Worm (Caenorhabditis elegans) whole organism, young adult: ENCODE data around the gene Y4C6A.3.
"Not testable (repeated sequence)": the region's sequence is repeated elsewhere in the genome, so short reads cannot be mapped to it uniquely, and the experiment has no call there.

ENCODE experiments used
- C17E4.6 ChIP-seq: fragments of 200-800 bp; sonication (Bioruptor generic); IDR thresholded peaks from 2 replicates; pipeline ENCODE4 v1.3.6; 2022; ENCODE audit warnings: missing genetic modification reagents, missing genetic modification characterization, missing compliant biosample characterization
- D2030.7 ChIP-seq: fragments of 200-800 bp; sonication (Bioruptor generic); IDR thresholded peaks from 2 replicates; pipeline ENCODE4 v1.3.6; 2022; ENCODE audit warnings: missing genetic modification reagents, missing genetic modification characterization, missing compliant biosample characterization
- F33H1.4 ChIP-seq: fragments of 200-800 bp; sonication (Bioruptor generic); IDR thresholded peaks from 2 replicates; pipeline ENCODE4 v1.3.6; 2022; ENCODE audit warnings: missing genetic modification reagents, missing genetic modification characterization, missing compliant biosample characterization
- F49E8.2 ChIP-seq: sonication (generic microtip); optimal IDR thresholded peaks from 3 replicates; lab custom pipeline; 2017; ENCODE audit warnings: missing genetic modification characterization, mild to moderate bottlenecking, missing compliant biosample characterization, antibody characterized with exemption, moderate library complexity; ENCODE audit not compliant: insufficient read depth
- F55B11.4 ChIP-seq: sonication (generic microtip); optimal IDR thresholded peaks from 2 replicates; lab custom pipeline; 2016; ENCODE audit warnings: missing compliant biosample characterization, missing genetic modification characterization, borderline replicate concordance; ENCODE audit not compliant: insufficient read depth
- F57A8.1 ChIP-seq: fragments of 200-800 bp; sonication (Bioruptor generic); optimal IDR thresholded peaks from 2 replicates; lab custom pipeline; 2018; ENCODE audit warnings: mild to moderate bottlenecking, missing genetic modification characterization, moderate library complexity, missing compliant biosample characterization
- K11D2.4 ChIP-seq: fragments of 200-800 bp; sonication (Bioruptor generic); IDR thresholded peaks from 2 replicates; pipeline ENCODE4 v1.3.6; 2022; ENCODE audit warnings: missing genetic modification reagents, missing genetic modification characterization, missing compliant biosample characterization
- Y53G8AR.9 ChIP-seq: fragments of 200-800 bp; sonication (Bioruptor generic); conservative IDR thresholded peaks from 2 replicates; pipeline ENCODE4 v1.3.6; 2022; ENCODE audit warnings: missing genetic modification reagents, missing genetic modification characterization, missing compliant biosample characterization
- Y95B8A.8 ChIP-seq: fragments of 200-800 bp; sonication (Bioruptor generic); IDR thresholded peaks from 2 replicates; pipeline ENCODE4 v1.3.6; 2022; ENCODE audit warnings: missing genetic modification reagents, missing genetic modification characterization, missing compliant biosample characterization
- akir-1 ChIP-seq: fragments of 200-800 bp; sonication (Bioruptor generic); optimal IDR thresholded peaks from 2 replicates; lab custom pipeline; 2018; ENCODE audit warnings: mild to moderate bottlenecking, missing genetic modification characterization, moderate library complexity, missing compliant biosample characterization
- aptf-3 ChIP-seq: fragments of 200-800 bp; sonication (Bioruptor generic); IDR thresholded peaks from 2 replicates; pipeline ENCODE4 v1.3.6; 2022; ENCODE audit warnings: missing genetic modification characterization, missing compliant biosample characterization
- atf-7 ChIP-seq: sonication (generic microtip); optimal IDR thresholded peaks from 2 replicates; lab custom pipeline; 2017; ENCODE audit warnings: mild to moderate bottlenecking, missing genetic modification characterization, missing compliant biosample characterization
- attf-6 ChIP-seq: fragments of 200-800 bp; sonication (Bioruptor generic); IDR thresholded peaks from 2 replicates; pipeline ENCODE4 v1.3.6; 2022; ENCODE audit warnings: missing genetic modification reagents, missing genetic modification characterization, missing compliant biosample characterization
- bed-1 ChIP-seq: fragments of 200-800 bp; sonication (Bioruptor generic); IDR thresholded peaks from 2 replicates; pipeline ENCODE4 v1.3.6; 2022; ENCODE audit warnings: missing genetic modification reagents, missing genetic modification characterization, missing compliant biosample characterization
- bed-2 ChIP-seq: fragments of 200-800 bp; sonication (Bioruptor generic); IDR thresholded peaks from 2 replicates; pipeline ENCODE4 v1.3.6; 2022; ENCODE audit warnings: missing genetic modification reagents, missing genetic modification characterization, missing compliant biosample characterization
- cebp-2 ChIP-seq: fragments of 200-800 bp; sonication (Bioruptor generic); IDR thresholded peaks from 2 replicates; pipeline ENCODE4 v1.3.6; 2022; ENCODE audit warnings: missing genetic modification characterization, missing compliant biosample characterization
- ceh-91 ChIP-seq: fragments of 200-800 bp; sonication (Bioruptor generic); IDR thresholded peaks from 2 replicates; pipeline ENCODE4 v1.3.6; 2022; ENCODE audit warnings: missing genetic modification reagents, missing genetic modification characterization, missing compliant biosample characterization
- dox-1 ChIP-seq: fragments of 200-800 bp; sonication (Bioruptor generic); IDR thresholded peaks from 2 replicates; pipeline ENCODE4 v1.3.6; 2022; ENCODE audit warnings: missing genetic modification reagents, missing genetic modification characterization, missing compliant biosample characterization
- dpff-1 ChIP-seq: sonication (generic microtip); optimal IDR thresholded peaks from 2 replicates; lab custom pipeline; 2017; ENCODE audit warnings: mild to moderate bottlenecking, missing genetic modification characterization, missing compliant biosample characterization
- efl-1 ChIP-seq: fragments of 150-350 bp; optimal IDR thresholded peaks from 2 replicates; lab custom pipeline; 2014; ENCODE audit warnings: missing biosample characterization, missing genetic modification reagents, missing genetic modification characterization
- egrh-3 ChIP-seq: fragments of 200-800 bp; sonication (Bioruptor generic); IDR thresholded peaks from 2 replicates; pipeline ENCODE4 v1.3.6; 2022; ENCODE audit warnings: missing genetic modification reagents, missing genetic modification characterization, missing compliant biosample characterization
- ekl-4 ChIP-seq: fragments of 200-800 bp; sonication (Bioruptor generic); IDR thresholded peaks from 2 replicates; pipeline ENCODE4 v1.3.6; 2022; ENCODE audit warnings: missing genetic modification reagents, missing genetic modification characterization, missing compliant biosample characterization
- ets-4 ChIP-seq: fragments of 200-800 bp; sonication (Bioruptor generic); optimal IDR thresholded peaks from 2 replicates; lab custom pipeline; 2018; ENCODE audit warnings: mild to moderate bottlenecking, missing genetic modification characterization, missing compliant biosample characterization
- hmg-1.2 ChIP-seq: fragments of 200-800 bp; sonication (Bioruptor generic); IDR thresholded peaks from 2 replicates; pipeline ENCODE4 v1.3.6; 2022; ENCODE audit warnings: missing genetic modification reagents, missing genetic modification characterization, missing compliant biosample characterization
- hsf-1 ChIP-seq: fragments of 200-800 bp; sonication (Bioruptor generic); IDR thresholded peaks from 2 replicates; pipeline ENCODE4 v1.3.6; 2022; ENCODE audit warnings: missing genetic modification reagents, missing genetic modification characterization, missing compliant biosample characterization
- lag-1 ChIP-seq: fragments of 200-800 bp; sonication (Bioruptor generic); IDR thresholded peaks from 2 replicates; pipeline ENCODE4 v1.3.6; 2022; ENCODE audit warnings: missing genetic modification reagents, missing genetic modification characterization, missing compliant biosample characterization
- let-607 ChIP-seq, 2 experiments: fragments of 200-800 bp in 1 of 2; sonication (Bioruptor generic) in 1 of 2; sonication (generic microtip) in 1 of 2; optimal IDR thresholded peaks; 2 replicates each; lab custom pipeline; 2016 to 2018; ENCODE audit warnings: mild to moderate bottlenecking in 2 of 2, missing compliant biosample characterization in 2 of 2, missing genetic modification characterization in 2 of 2, moderate library complexity in 2 of 2, missing genotype in 1 of 2
- lin-54 ChIP-seq: fragments of 200-800 bp; sonication (Bioruptor generic); optimal IDR thresholded peaks from 2 replicates; lab custom pipeline; 2018; ENCODE audit warnings: mild to moderate bottlenecking, missing genetic modification characterization, missing compliant biosample characterization
- lsl-1 ChIP-seq: fragments of 200-800 bp; sonication (Bioruptor generic); optimal IDR thresholded peaks from 2 replicates; lab custom pipeline; 2018; ENCODE audit warnings: mild to moderate bottlenecking, missing genetic modification characterization, moderate library complexity, missing compliant biosample characterization
- madf-3 ChIP-seq: fragments of 200-800 bp; sonication (Bioruptor generic); IDR thresholded peaks from 2 replicates; pipeline ENCODE4 v1.3.6; 2022; ENCODE audit warnings: missing genetic modification reagents, missing genetic modification characterization, missing compliant biosample characterization
- madf-6 ChIP-seq: fragments of 200-800 bp; sonication (Bioruptor generic); IDR thresholded peaks from 2 replicates; pipeline ENCODE4 v1.3.6; 2022; ENCODE audit warnings: missing genetic modification reagents, missing genetic modification characterization, missing compliant biosample characterization
- madf-8 ChIP-seq: fragments of 200-800 bp; sonication (Bioruptor generic); conservative IDR thresholded peaks from 2 replicates; pipeline ENCODE4 v1.3.6; 2022; ENCODE audit warnings: missing genetic modification reagents, missing genetic modification characterization, missing compliant biosample characterization
- mcd-1 ChIP-seq: fragments of 200-800 bp; sonication (Bioruptor generic); IDR thresholded peaks from 2 replicates; pipeline ENCODE4 v1.3.6; 2022; ENCODE audit warnings: missing genetic modification reagents, missing genetic modification characterization, missing compliant biosample characterization
- nhr-120 ChIP-seq: fragments of 200-800 bp; sonication (Bioruptor generic); IDR thresholded peaks from 2 replicates; pipeline ENCODE4 v1.3.6; 2022; ENCODE audit warnings: missing genetic modification characterization, missing compliant biosample characterization
- nhr-179 ChIP-seq: sonication (generic microtip); optimal IDR thresholded peaks from 2 replicates; lab custom pipeline; 2016; ENCODE audit warnings: mild to moderate bottlenecking, missing genetic modification characterization, missing compliant biosample characterization
- nhr-80 ChIP-seq: sonication (generic microtip); optimal IDR thresholded peaks from 2 replicates; lab custom pipeline; 2016; ENCODE audit warnings: missing genetic modification characterization, missing compliant biosample characterization
- nhr-90 ChIP-seq: sonication (generic microtip); optimal IDR thresholded peaks from 2 replicates; lab custom pipeline; 2016; ENCODE audit warnings: missing genotype, mild to moderate bottlenecking, missing genetic modification characterization, missing compliant biosample characterization
- pbrm-1 ChIP-seq: fragments of 200-800 bp; sonication (Bioruptor generic); IDR thresholded peaks from 2 replicates; pipeline ENCODE4 v1.3.6; 2022; ENCODE audit warnings: missing genetic modification reagents, missing genetic modification characterization, missing compliant biosample characterization
- rcor-1 ChIP-seq: fragments of 200-800 bp; sonication (Bioruptor generic); IDR thresholded peaks from 2 replicates; pipeline ENCODE4 v1.3.6; 2022; ENCODE audit warnings: missing genetic modification reagents, missing genetic modification characterization, missing compliant biosample characterization
- sea-2 ChIP-seq: fragments of 200-800 bp; sonication (Bioruptor generic); IDR thresholded peaks from 2 replicates; pipeline ENCODE4 v1.3.6; 2022; ENCODE audit warnings: missing genetic modification characterization, missing compliant biosample characterization
- snpc-4 ChIP-seq, 5 experiments: fragments of 150-350 bp in 1 of 5; sonication (generic microtip) in 4 of 5; optimal IDR thresholded peaks; 2 replicates each; lab custom pipeline; 2014 to 2018; ENCODE audit warnings: missing genetic modification characterization in 5 of 5, missing biosample characterization in 3 of 5, antibody characterized with exemption in 2 of 5, mild to moderate bottlenecking in 2 of 5, missing compliant biosample characterization in 2 of 5, missing genotype in 2 of 5, moderate library complexity in 2 of 5, missing genetic modification reagents in 1 of 5
- tbx-9 ChIP-seq: sonication (generic microtip); optimal IDR thresholded peaks from 2 replicates; lab custom pipeline; 2016; ENCODE audit warnings: borderline replicate concordance, missing genetic modification characterization, inconsistent platforms, missing compliant biosample characterization
- unc-62 ChIP-seq: fragments of 150-350 bp; optimal IDR thresholded peaks from 2 replicates; lab custom pipeline; 2014; ENCODE audit warnings: missing biosample characterization, missing genetic modification reagents, missing genetic modification characterization
- xnd-1 ChIP-seq: sonication (generic microtip); optimal IDR thresholded peaks from 2 replicates; lab custom pipeline; 2016; ENCODE audit warnings: missing genotype, missing genetic modification reagents, missing genetic modification characterization, missing compliant biosample characterization
- ztf-28 ChIP-seq: fragments of 200-800 bp; sonication (Bioruptor generic); IDR thresholded peaks from 2 replicates; pipeline ENCODE4 v1.3.6; 2022; ENCODE audit warnings: missing genetic modification reagents, missing genetic modification characterization, missing compliant biosample characterization

Y4C6A.3 gene

DNA sequence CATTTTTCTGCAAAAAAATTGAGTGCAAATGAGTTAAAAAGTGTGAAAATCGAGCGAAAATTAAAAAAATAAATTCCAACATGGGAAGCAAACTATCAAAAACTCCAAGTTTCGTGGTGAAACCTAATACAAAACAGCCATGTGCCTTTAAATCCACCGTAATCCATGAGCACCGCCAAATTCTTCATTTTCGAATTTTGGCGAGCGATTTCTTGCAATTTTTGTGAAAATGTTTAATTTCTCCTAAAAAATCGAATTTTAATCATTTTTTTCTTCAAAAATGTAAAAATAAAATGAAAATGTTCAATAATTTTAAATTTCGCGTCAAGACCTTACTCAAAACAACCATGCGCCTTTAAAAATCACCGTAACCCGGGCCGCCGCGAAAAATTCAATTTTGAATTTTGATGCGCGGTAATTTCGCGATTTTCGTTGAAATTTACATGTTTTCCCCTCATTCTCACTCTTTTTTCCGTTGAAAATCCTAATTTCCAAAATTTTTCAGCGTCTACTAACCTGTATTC lies 30.4 kb upstream of the Y4C6A.3 start, which contains the start of the genes snpc-3.1 and puf-7:
Gene snpc-3.1, minus strand, starts transcription at position 51 of the 524 bp plus-strand sequence.
Gene puf-7, plus strand, starts transcription at position 506 of the 524 bp plus-strand sequence.
- TF ChIP-seq madf-6 = peak; percentile 98
- peak; percentile 34; the same call in 1 of the 2 replicates for TF ChIP-seq hsf-1
- TF ChIP-seq Y95B8A.8 (GFP tag; lab: Robert Waterston, UW) = peak; percentile 44; the same call in 1 of the 2 replicates
- TF ChIP-seq bed-2 (GFP tag; lab: Robert Waterston, UW) = 0 out of 2 replicates have a peak, but pooled peaks have one; percentile 16
- TF ChIP-seq madf-3 = 0 out of 2 replicates have a peak, but pooled peaks have one; percentile 46
- TF ChIP-seq ekl-4 = peak; percentile 24; the same call in 1 of the 2 replicates
- TF ChIP-seq lsl-1 (GFP tag; lab: Kevin White, UChicago) = peak; percentile 84
- not testable (repeated sequence) for TF ChIP-seq snpc-4 (GFP tag; optimal IDR thresholded peaks at IDR 0.05; lab: Kevin White, UChicago)
- peak in 1 of 4 experiments; percentile 78 for TF ChIP-seq snpc-4 (tag; optimal IDR thresholded peaks at IDR 0.05; lab: Kevin White, UChicago)
- peak; percentile 65; the same call in 1 of the 2 replicates for TF ChIP-seq attf-6 (GFP tag; lab: Robert Waterston, UW)
- peak; percentile 88 for TF ChIP-seq ceh-91 (GFP tag; lab: Robert Waterston, UW)
- peak; percentile 89 for TF ChIP-seq madf-8 (GFP tag; lab: Robert Waterston, UW)
- TF ChIP-seq xnd-1 (tag; lab: Kevin White, UChicago) = peak; percentile 90
- TF ChIP-seq rcor-1 (GFP tag; lab: Robert Waterston, UW) = peak; percentile 37; the same call in 1 of the 2 replicates
- TF ChIP-seq pbrm-1 (GFP tag; lab: Robert Waterston, UW) = peak; percentile 30; the same call in 1 of the 2 replicates
- TF ChIP-seq Y53G8AR.9 (GFP tag; lab: Robert Waterston, UW) = peak; percentile 45; the same call in 1 of the 2 replicates
- peak; percentile 37 for TF ChIP-seq hmg-1.2
- peak; percentile 55; the same call in 1 of the 2 replicates for TF ChIP-seq mcd-1 (GFP tag; lab: Robert Waterston, UW)
- peak; percentile 97 for TF ChIP-seq F33H1.4
- TF ChIP-seq efl-1 (GFP tag; lab: Kevin White, UChicago) = peak; percentile 42
- TF ChIP-seq lin-54 (GFP tag; lab: Kevin White, UChicago) = peak; percentile 23
- peak; percentile 78 for TF ChIP-seq D2030.7 (GFP tag; lab: Robert Waterston, UW)
- peak; percentile 77 for TF ChIP-seq dox-1 (GFP tag; lab: Robert Waterston, UW)

DNA sequence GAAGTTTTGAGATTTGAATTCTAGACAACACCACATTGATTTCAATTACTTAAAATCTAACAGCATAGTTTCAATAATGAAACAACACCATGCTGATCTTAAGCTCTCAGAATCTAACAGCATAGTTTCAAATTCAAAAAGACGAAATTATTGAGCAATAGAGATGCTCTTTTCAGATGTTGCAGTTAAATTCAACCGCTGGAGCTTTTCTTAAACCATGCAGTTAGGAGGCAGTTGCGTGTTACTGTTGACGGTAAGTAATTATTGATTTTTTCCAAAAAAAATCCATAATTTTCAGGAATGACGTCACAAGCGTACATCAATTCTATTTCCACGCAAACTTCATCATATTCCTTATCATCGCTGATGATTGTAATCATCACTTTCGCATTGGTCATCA lies 26.8 kb upstream of the Y4C6A.3 start, which contains the start of gene T11F8.5:
Gene T11F8.5, plus strand, starts transcription at position 301 of the 400 bp plus-strand sequence.
- TF ChIP-seq ztf-28 (GFP tag; lab: Robert Waterston, UW) (no peak), tbx-9 (tag; lab: Kevin White, UChicago) (no peak), sea-2 (GFP tag; lab: Robert Waterston, UW) (no peak), bed-1 (GFP tag; lab: Robert Waterston, UW) (no peak), unc-62 (GFP tag; lab: Kevin White, UChicago) (no peak), egrh-3 (no peak), ets-4 (GFP tag; lab: Kevin White, UChicago) (no peak), lag-1 (no peak), nhr-179 (no peak), F55B11.4 (no peak), akir-1 (GFP tag; lab: Kevin White, UChicago) (no peak), Y95B8A.8 (GFP tag; lab: Robert Waterston, UW) (no peak), hsf-1 (no peak), let-607 (tag; optimal IDR thresholded peaks at IDR 0.05; lab: Kevin White, UChicago) (no peak)

DNA sequence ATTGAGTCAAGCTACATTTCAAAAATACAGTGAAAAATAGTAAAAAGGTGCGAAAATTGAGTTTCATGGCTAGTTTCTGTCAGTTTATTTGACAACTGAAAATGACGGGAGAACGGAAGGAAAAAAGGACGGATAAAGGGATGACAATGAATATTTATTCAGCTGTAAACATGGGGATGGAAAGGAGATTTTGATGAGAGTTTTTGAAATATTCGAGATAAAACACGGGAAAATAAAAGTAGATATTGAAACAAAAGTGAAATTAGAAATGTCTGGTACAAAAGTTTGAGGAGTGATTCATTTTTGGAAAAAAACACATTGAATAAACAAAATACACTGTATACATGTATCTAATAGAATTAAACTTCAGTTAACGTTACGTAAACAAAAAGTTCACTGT lies 26.3 kb upstream of the Y4C6A.3 start, which contains the start of gene T11F8.12:
Gene T11F8.12, minus strand, starts transcription at position 101 of the 400 bp plus-strand sequence.
- no peak for TF ChIP-seq pbrm-1 (GFP tag; lab: Robert Waterston, UW)
- no peak for TF ChIP-seq dpff-1 (tag; lab: Kevin White, UChicago)
- no peak for TF ChIP-seq F49E8.2
- no peak for TF ChIP-seq nhr-120 (GFP tag; lab: Robert Waterston, UW)
- no peak for TF ChIP-seq F57A8.1 (GFP tag; lab: Kevin White, UChicago)
- TF ChIP-seq atf-7 (tag; lab: Kevin White, UChicago) = no peak
- no peak for TF ChIP-seq K11D2.4
- TF ChIP-seq aptf-3 (GFP tag; lab: Robert Waterston, UW) = no peak
- TF ChIP-seq C17E4.6 (GFP tag; lab: Robert Waterston, UW) = no peak
- no peak for TF ChIP-seq egrh-3
- no peak for TF ChIP-seq efl-1 (GFP tag; lab: Kevin White, UChicago)
- TF ChIP-seq madf-8 (GFP tag; lab: Robert Waterston, UW) = no peak
- no peak for TF ChIP-seq ztf-28 (GFP tag; lab: Robert Waterston, UW)
- TF ChIP-seq nhr-80 = no peak
- TF ChIP-seq cebp-2 = no peak
- no peak for TF ChIP-seq nhr-90 (tag; lab: Kevin White, UChicago)
- TF ChIP-seq, all 124 proteins: peak for 0
